Fruit fly (Drosophila melanogaster): ENCODE results near the gene Saf-B.
A peak's percentile ranks its signal among the peaks of the same experiment; 100 is the strongest.

Saf-B gene

dm6 chr3R:24809576-24810279, 7.5 kb upstream of the Saf-B start (continued):
- TF ChIP-seq GATAe (GFP tag; conservative IDR thresholded peaks at IDR 0.05) = no peak
- TF ChIP-seq scrt (GFP tag; optimal IDR thresholded peaks at IDR 0.05) = no peak
- no peak for TF ChIP-seq CG8089 (GFP tag; optimal IDR thresholded peaks at IDR 0.05)
- TF ChIP-seq Hr39 (optimal IDR thresholded peaks at IDR 0.05) = no peak
- TF ChIP-seq CG7987 (GFP tag; optimal IDR thresholded peaks at IDR 0.05) = peak; percentile 71
- TF ChIP-seq Jarid2 (GFP tag; optimal IDR thresholded peaks at IDR 0.05) = no peak
- TF ChIP-seq croc (GFP tag; conservative IDR thresholded peaks at IDR 0.05) = no peak
- peak; percentile 45 for TF ChIP-seq cwo (GFP tag; optimal IDR thresholded peaks at IDR 0.05)
- TF ChIP-seq tna (GFP tag; IDR thresholded peaks at IDR 0.05; ENCODE audit: partially characterized antibody) = no peak
- no peak for TF ChIP-seq kah (GFP tag; optimal IDR thresholded peaks at IDR 0.05)
- no peak for TF ChIP-seq NC2α (GFP tag; optimal IDR thresholded peaks at IDR 0.05)
- TF ChIP-seq fru (optimal IDR thresholded peaks at IDR 0.05) = no peak
- TF ChIP-seq CG17802 (tag; optimal IDR thresholded peaks at IDR 0.05) = no peak
- no peak for TF ChIP-seq vfl (GFP tag; optimal IDR thresholded peaks at IDR 0.05)
- no peak for TF ChIP-seq Nf-YC (tag; optimal IDR thresholded peaks at IDR 0.05)
- peak; percentile 76 for TF ChIP-seq fd64A (GFP tag; optimal IDR thresholded peaks at IDR 0.05)
- peak; percentile 40 for TF ChIP-seq CG8388 (GFP tag; optimal IDR thresholded peaks at IDR 0.05)
- TF ChIP-seq CG4730 (GFP tag; IDR thresholded peaks at IDR 0.05) = no peak
- TF ChIP-seq psq (GFP tag; optimal IDR thresholded peaks at IDR 0.05) = no peak
- TF ChIP-seq CG2875 (GFP tag; optimal IDR thresholded peaks at IDR 0.05) = peak; percentile 70
- peak; percentile 84 for TF ChIP-seq Med (GFP tag)
- TF ChIP-seq Ada2b (GFP tag; IDR thresholded peaks at IDR 0.05) = no peak
- TF ChIP-seq tup (GFP tag; optimal IDR thresholded peaks at IDR 0.05) = peak; percentile 40
- TF ChIP-seq Doc3 (GFP tag; IDR thresholded peaks at IDR 0.05; ENCODE audit: partially characterized antibody) = no peak
- TF ChIP-seq ssp (GFP tag; IDR thresholded peaks at IDR 0.05) = no peak
- TF ChIP-seq Trl (optimal IDR thresholded peaks at IDR 0.05) = no peak
- TF ChIP-seq Trl (GFP tag; optimal IDR thresholded peaks at IDR 0.05) = no peak
- no peak for TF ChIP-seq Fer2 (tag; optimal IDR thresholded peaks at IDR 0.05)
- no peak for TF ChIP-seq D19B (GFP tag; optimal IDR thresholded peaks at IDR 0.05)
- no peak for TF ChIP-seq CkIIα-i1 (GFP tag; IDR thresholded peaks at IDR 0.05)
- TF ChIP-seq Nf-YA (GFP tag; IDR thresholded peaks at IDR 0.05) = no peak
- TF ChIP-seq ttk (GFP tag; IDR thresholded peaks at IDR 0.05) = no peak
- no peak for TF ChIP-seq Bteb2 (GFP tag; optimal IDR thresholded peaks at IDR 0.05)
- no peak for TF ChIP-seq gfzf (GFP tag; optimal IDR thresholded peaks at IDR 0.05)
- no peak for TF ChIP-seq disco-r (GFP tag; optimal IDR thresholded peaks at IDR 0.05)
- TF ChIP-seq esg (GFP tag; conservative IDR thresholded peaks at IDR 0.05) = no peak
- TF ChIP-seq CG12071 (GFP tag; optimal IDR thresholded peaks at IDR 0.05) = peak; percentile 59
- TF ChIP-seq bcd (GFP tag; optimal IDR thresholded peaks at IDR 0.05) = no peak
- no peak for TF ChIP-seq gem (tag; optimal IDR thresholded peaks at IDR 0.05)
- TF ChIP-seq zf30C (GFP tag; optimal IDR thresholded peaks at IDR 0.05) = no peak
- peak; percentile 35 for TF ChIP-seq Nf-YB (GFP tag; optimal IDR thresholded peaks at IDR 0.05)
- TF ChIP-seq CG31441 (GFP tag; IDR thresholded peaks at IDR 0.05) = no peak
- no peak for TF ChIP-seq cato (GFP tag; optimal IDR thresholded peaks at IDR 0.05; ENCODE audit: borderline replicate concordance)
- no peak for TF ChIP-seq sima (GFP tag; optimal IDR thresholded peaks at IDR 0.05)
- no peak for TF ChIP-seq pb (GFP tag; optimal IDR thresholded peaks at IDR 0.05)
- peak; percentile 12 for TF ChIP-seq dmrt11E (tag; optimal IDR thresholded peaks at IDR 0.05)
- 0 out of 2 replicates have a peak, but pooled peaks have one; percentile 12 for TF ChIP-seq rib (GFP tag; IDR thresholded peaks at IDR 0.05)
- peak; percentile 54 for TF ChIP-seq MTF-1 (GFP tag; optimal IDR thresholded peaks at IDR 0.05; ENCODE audit: borderline replicate concordance)
- TF ChIP-seq repo (GFP tag; optimal IDR thresholded peaks at IDR 0.05) = no peak
- TF ChIP-seq crc (GFP tag; optimal IDR thresholded peaks at IDR 0.05) = no peak
- no peak for TF ChIP-seq Fer3 (tag; optimal IDR thresholded peaks at IDR 0.05)

All from whole organism, embryonic.